Worm (Caenorhabditis elegans) whole organism, midembryonic: Measurements from ENCODE around the gene B0457.4.

Experiments
- T22C8.4 ChIP-seq: fragments of 200-800 bp; sonication (Bioruptor generic); IDR thresholded peaks from 2 replicates; pipeline ENCODE4 v1.3.6; 2022; ENCODE audit warnings: missing genetic modification characterization, missing compliant biosample characterization
- cog-1 ChIP-seq: sonication (generic microtip); optimal IDR thresholded peaks from 2 replicates; lab custom pipeline; 2016; ENCODE audit warnings: missing genetic modification characterization, missing compliant biosample characterization
- flt-1 ChIP-seq: fragments of 200-800 bp; sonication (Bioruptor generic); IDR thresholded peaks from 2 replicates; pipeline ENCODE4 v1.3.6; 2022; ENCODE audit warnings: missing genetic modification characterization, missing compliant biosample characterization
- klf-2 ChIP-seq: fragments of 200-800 bp; sonication (Bioruptor generic); conservative IDR thresholded peaks from 2 replicates; pipeline ENCODE4 v1.3.6; 2022; ENCODE audit warnings: missing genetic modification reagents, missing genetic modification characterization, missing compliant biosample characterization
- med-1 ChIP-seq: sonication (generic microtip); optimal IDR thresholded peaks from 2 replicates; lab custom pipeline; 2017; ENCODE audit warnings: missing genetic modification characterization, mild to moderate bottlenecking, missing compliant biosample characterization, antibody characterized with exemption, missing genetic modification reagents; ENCODE audit not compliant: insufficient read depth
- ref-1 ChIP-seq: fragments of 200-800 bp; sonication (Bioruptor generic); conservative IDR thresholded peaks from 2 replicates; pipeline ENCODE4 v1.3.6; 2022; ENCODE audit warnings: missing genetic modification reagents, missing genetic modification characterization, missing compliant biosample characterization
- tab-1 ChIP-seq: fragments of 200-800 bp; sonication (Bioruptor generic); IDR thresholded peaks from 2 replicates; pipeline ENCODE4 v1.3.6; 2022; ENCODE audit warnings: missing genetic modification characterization, missing compliant biosample characterization
- ztf-23 ChIP-seq: fragments of 200-800 bp; sonication (Bioruptor generic); IDR thresholded peaks from 2 replicates; pipeline ENCODE4 v1.3.6; 2022; ENCODE audit warnings: missing genetic modification reagents, missing genetic modification characterization, missing compliant biosample characterization
- ztf-29 ChIP-seq: fragments of 200-800 bp; sonication (Bioruptor generic); IDR thresholded peaks from 2 replicates; pipeline ENCODE4 v1.3.6; 2022; ENCODE audit warnings: missing genetic modification reagents, missing genetic modification characterization, missing compliant biosample characterization

Gene B0457.4

DNA sequence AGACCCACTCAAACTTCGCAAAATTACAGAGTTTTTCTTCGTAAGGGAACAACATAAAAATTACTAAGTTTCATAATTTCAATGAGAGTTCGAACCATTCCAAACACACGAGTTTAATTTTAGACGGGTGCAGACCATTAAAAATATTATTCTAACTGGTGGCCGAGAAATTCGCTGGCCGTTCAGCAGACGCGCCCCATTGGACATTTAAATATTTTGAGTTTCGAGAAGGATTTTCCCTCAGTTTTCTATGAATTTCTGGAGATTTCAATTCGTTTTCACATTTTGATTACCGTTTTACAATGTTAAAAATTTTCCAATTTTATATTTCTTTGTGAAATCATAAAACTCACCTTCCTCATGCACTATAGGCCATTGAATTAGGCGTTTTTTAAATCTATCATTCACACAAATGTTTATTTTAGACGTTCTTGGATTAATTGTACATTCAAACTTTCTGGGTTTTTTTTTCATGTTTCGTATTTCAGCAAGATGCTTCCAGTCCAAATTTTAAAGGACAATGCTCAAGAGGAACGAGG is 15.5 kb upstream of the B0457.4 start, which contains the start of gene cct-2:
TSS of gene cct-2 (plus strand) at position 489 of the 539 bp plus-strand sequence.
- TF ChIP-seq ztf-29 (GFP tag; lab: Robert Waterston, UW), result no peak
- TF ChIP-seq cog-1 (tag; lab: Kevin White, UChicago), result no peak
- no peak for TF ChIP-seq T22C8.4
- no peak for TF ChIP-seq ztf-23 (GFP tag; lab: Robert Waterston, UW)
- no peak for TF ChIP-seq tab-1 (GFP tag; lab: Robert Waterston, UW)
- TF ChIP-seq med-1 (GFP tag; lab: Kevin White, UChicago), result no peak
- no peak for TF ChIP-seq klf-2 (GFP tag; lab: Robert Waterston, UW)
- no peak for TF ChIP-seq ref-1
- TF ChIP-seq flt-1, result no peak

- no peak for TF ChIP-seq T22C8.4
- TF ChIP-seq cog-1 (tag; lab: Kevin White, UChicago), result no peak
- TF ChIP-seq flt-1, result no peak
- TF ChIP-seq ref-1, result no peak
- TF ChIP-seq med-1 (GFP tag; lab: Kevin White, UChicago), result no peak
- TF ChIP-seq tab-1 (GFP tag; lab: Robert Waterston, UW), result no peak
- no peak for TF ChIP-seq ztf-29 (GFP tag; lab: Robert Waterston, UW)
- no peak for TF ChIP-seq klf-2 (GFP tag; lab: Robert Waterston, UW)
- TF ChIP-seq ztf-23 (GFP tag; lab: Robert Waterston, UW), result no peak
Measured at ce11 chrII:8926451-8926850, 14.6 kb upstream of the B0457.4 start, which contains the start of gene B0457.2. Gene B0457.2, minus strand, starts transcription at chrII:8926551.

DNA sequence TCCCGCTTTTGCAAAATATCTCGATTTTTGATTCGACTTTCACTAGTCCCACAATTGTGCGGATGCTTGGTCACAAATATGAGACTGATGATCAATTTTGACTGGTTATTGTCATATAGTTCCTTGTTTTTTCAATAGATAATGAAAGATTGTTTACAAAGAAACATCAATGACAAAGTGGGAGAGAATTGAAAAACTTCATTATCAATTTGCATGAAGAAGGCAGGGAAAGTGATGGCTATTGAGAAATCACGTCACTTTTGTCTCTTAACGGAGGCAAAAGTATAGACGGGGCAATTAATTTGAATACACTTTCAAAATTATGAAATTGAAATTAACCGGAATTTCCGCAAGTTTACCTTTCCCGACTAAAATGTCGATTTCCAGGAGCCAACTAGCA is 11.4 kb upstream of the B0457.4 start:
- TF ChIP-seq ztf-29 (GFP tag; lab: Robert Waterston, UW) (no peak), T22C8.4 (no peak), flt-1 (no peak), ztf-23 (GFP tag; lab: Robert Waterston, UW) (no peak), ref-1 (no peak), klf-2 (GFP tag; lab: Robert Waterston, UW) (no peak), cog-1 (tag; lab: Kevin White, UChicago) (no peak), med-1 (GFP tag; lab: Kevin White, UChicago) (no peak), tab-1 (GFP tag; lab: Robert Waterston, UW) (no peak)

DNA sequence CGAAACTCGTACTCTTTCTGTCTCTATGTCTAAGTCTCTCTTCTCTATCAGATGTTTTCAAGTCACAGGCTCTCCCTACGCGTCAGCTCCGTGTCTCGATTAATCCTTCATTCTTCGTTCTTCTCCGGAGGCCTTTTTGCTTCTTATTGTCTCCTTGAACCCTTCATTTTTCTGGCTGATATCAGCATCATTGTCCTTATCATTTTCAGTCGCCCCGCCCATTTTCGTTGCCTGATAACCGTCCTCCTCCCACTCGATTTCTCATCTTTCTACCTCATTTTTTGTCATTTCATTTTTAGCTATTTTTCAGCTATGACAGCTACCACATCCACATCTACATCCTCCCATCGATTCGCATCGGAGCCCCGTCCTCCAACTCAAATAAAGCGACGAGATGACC is 10.3 kb upstream of the B0457.4 start, which contains the start of gene B0457.6:
TSS of gene B0457.6 (plus strand) at position 284 of the 400 bp plus-strand sequence.
- TF ChIP-seq ref-1, result no peak
- TF ChIP-seq cog-1 (tag; lab: Kevin White, UChicago), result no peak
- TF ChIP-seq ztf-23 (GFP tag; lab: Robert Waterston, UW), result no peak
- TF ChIP-seq T22C8.4, result no peak
- no peak for TF ChIP-seq ztf-29 (GFP tag; lab: Robert Waterston, UW)
- no peak for TF ChIP-seq tab-1 (GFP tag; lab: Robert Waterston, UW)
- no peak for TF ChIP-seq klf-2 (GFP tag; lab: Robert Waterston, UW)
- TF ChIP-seq med-1 (GFP tag; lab: Kevin White, UChicago), result no peak
- no peak for TF ChIP-seq flt-1

DNA sequence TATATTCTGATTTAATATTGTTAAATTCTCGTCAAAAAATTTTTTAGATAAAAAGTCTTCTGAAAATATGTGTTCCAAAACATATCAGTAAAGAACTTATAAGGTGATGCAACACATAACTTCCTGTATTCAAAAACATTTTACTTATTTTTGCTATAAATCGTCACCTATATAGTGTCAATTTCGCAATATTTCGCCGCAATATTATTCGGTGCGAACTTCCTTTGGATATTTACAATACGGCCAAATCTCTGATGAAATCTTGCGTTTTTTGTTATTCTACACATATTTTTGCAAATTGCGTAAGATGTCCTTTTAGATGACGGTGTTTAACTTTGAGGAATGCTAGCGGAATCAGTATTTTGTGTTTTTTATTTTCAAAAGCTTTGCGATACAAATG is 9.6 kb upstream of the B0457.4 start:
- TF ChIP-seq T22C8.4 (no peak), ref-1 (no peak), cog-1 (tag; lab: Kevin White, UChicago) (no peak), ztf-29 (GFP tag; lab: Robert Waterston, UW) (no peak), med-1 (GFP tag; lab: Kevin White, UChicago) (no peak), klf-2 (GFP tag; lab: Robert Waterston, UW) (no peak), tab-1 (GFP tag; lab: Robert Waterston, UW) (no peak), flt-1 (no peak), ztf-23 (GFP tag; lab: Robert Waterston, UW) (no peak)

ce11 chrII:8920955-8921354 is 9.1 kb upstream of the B0457.4 start:
- TF ChIP-seq ztf-29 (GFP tag; lab: Robert Waterston, UW) (no peak), klf-2 (GFP tag; lab: Robert Waterston, UW) (no peak), cog-1 (tag; lab: Kevin White, UChicago) (no peak), ztf-23 (GFP tag; lab: Robert Waterston, UW) (no peak)

DNA sequence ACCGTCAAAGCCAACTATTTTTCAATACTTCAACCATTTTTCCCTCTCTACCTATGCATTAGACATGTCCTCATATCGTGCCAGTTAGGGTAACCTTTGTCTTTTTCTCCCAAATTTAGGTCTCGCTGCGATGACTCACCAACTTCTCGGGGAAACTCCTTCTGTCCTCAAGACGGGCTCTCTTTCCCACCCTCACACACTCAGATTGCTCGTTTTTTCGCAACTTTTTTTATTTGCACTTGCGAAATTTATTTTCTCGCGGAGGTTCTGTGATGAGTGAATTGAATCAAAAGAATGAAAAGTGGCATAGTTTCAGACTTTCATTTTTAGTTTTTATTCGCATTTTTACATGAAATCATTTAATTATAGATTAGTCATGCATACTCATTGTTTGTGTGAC is 8.5 kb upstream of the B0457.4 start:
- TF ChIP-seq T22C8.4 (no peak), ref-1 (no peak), med-1 (GFP tag; lab: Kevin White, UChicago) (no peak), klf-2 (GFP tag; lab: Robert Waterston, UW) (no peak), ztf-23 (GFP tag; lab: Robert Waterston, UW) (no peak), cog-1 (tag; lab: Kevin White, UChicago) (no peak), ztf-29 (GFP tag; lab: Robert Waterston, UW) (no peak), flt-1 (no peak)

ce11 chrII:8917339-8917738 is 5.5 kb upstream of the B0457.4 start:
- TF ChIP-seq cog-1 (tag; lab: Kevin White, UChicago), result no peak
- TF ChIP-seq ztf-23 (GFP tag; lab: Robert Waterston, UW), result no peak
- no peak for TF ChIP-seq tab-1 (GFP tag; lab: Robert Waterston, UW)
- no peak for TF ChIP-seq klf-2 (GFP tag; lab: Robert Waterston, UW)

DNA sequence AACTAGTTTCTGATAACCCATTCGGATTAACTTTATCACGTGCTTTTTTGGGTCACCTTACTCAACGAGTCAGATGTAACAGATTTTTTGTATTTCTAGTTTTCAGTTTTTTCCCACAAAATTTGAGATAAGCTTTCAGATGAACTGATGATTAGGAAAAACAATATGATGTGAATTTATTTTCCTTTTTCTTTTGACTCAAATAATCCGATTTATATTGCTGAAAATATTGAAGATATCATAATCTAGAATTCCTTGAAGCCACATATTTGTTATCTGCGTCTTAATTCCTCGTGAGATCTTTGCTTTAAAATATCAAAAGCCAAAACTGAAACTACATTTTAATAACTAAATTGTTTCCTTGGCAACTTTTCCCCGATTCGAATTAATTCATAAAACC is 4.8 kb upstream of the B0457.4 start:
- TF ChIP-seq cog-1 (tag; lab: Kevin White, UChicago) (no peak), T22C8.4 (no peak), ref-1 (no peak), ztf-23 (GFP tag; lab: Robert Waterston, UW) (no peak), med-1 (GFP tag; lab: Kevin White, UChicago) (no peak), klf-2 (GFP tag; lab: Robert Waterston, UW) (no peak), ztf-29 (GFP tag; lab: Robert Waterston, UW) (no peak), tab-1 (GFP tag; lab: Robert Waterston, UW) (no peak), flt-1 (no peak)

DNA sequence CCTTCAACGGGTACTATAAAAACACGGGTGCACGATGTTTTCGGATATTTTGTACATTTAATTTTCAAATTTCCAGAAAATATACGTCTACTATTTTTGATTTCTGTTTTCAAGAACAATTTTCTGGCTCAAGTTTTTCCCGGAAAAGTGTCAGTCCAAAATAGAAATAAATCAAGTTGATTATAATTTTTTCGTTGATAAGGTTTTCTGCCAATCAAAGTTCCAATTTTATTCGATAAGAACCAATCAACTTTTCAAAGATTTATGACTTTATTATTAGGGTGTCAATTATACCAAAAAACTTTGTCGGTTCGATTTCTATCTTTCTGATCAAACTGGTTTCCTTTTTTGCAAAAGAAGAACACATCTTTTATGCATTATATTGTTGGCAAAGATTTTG is 2.8 kb upstream of the B0457.4 start:
- TF ChIP-seq med-1 (GFP tag; lab: Kevin White, UChicago), result no peak
- no peak for TF ChIP-seq cog-1 (tag; lab: Kevin White, UChicago)
- no peak for TF ChIP-seq flt-1
- no peak for TF ChIP-seq ztf-29 (GFP tag; lab: Robert Waterston, UW)
- TF ChIP-seq tab-1 (GFP tag; lab: Robert Waterston, UW), result no peak
- TF ChIP-seq ztf-23 (GFP tag; lab: Robert Waterston, UW), result no peak
- no peak for TF ChIP-seq T22C8.4
- TF ChIP-seq ref-1, result no peak
- TF ChIP-seq klf-2 (GFP tag; lab: Robert Waterston, UW), result no peak
